Worm (Caenorhabditis elegans) whole organism, L4/young adult: ENCODE data around the gene rsd-3.

Source experiments
- dao-5 ChIP-seq: sonication (generic microtip); optimal IDR thresholded peaks from 2 replicates; lab custom pipeline; 2016; ENCODE audit warnings: missing genotype, missing genetic modification characterization, moderate library complexity, missing compliant biosample characterization
- him-1 ChIP-seq: sonication (generic microtip); optimal IDR thresholded peaks from 2 replicates; lab custom pipeline; 2016; ENCODE audit warnings: missing genotype, missing genetic modification reagents, missing genetic modification characterization, missing compliant biosample characterization

ce11 chrX:11843363-11843762 lies 45.1 kb downstream of the rsd-3 start, which contains the start of gene F54F7.2:
- TF ChIP-seq him-1 (tag; lab: Kevin White, UChicago) (no peak), dao-5 (tag; lab: Kevin White, UChicago) (no peak)
